Worm (Caenorhabditis elegans) whole organism, L3 larva: ENCODE measurements around the gene C16C8.17.

Experiments used
- aly-2 ChIP-seq: fragments of 150-350 bp; optimal IDR thresholded peaks from 2 replicates; lab custom pipeline; 2014; ENCODE audit warnings: missing biosample characterization, missing genetic modification characterization
- ama-1 ChIP-seq: fragments of 150-350 bp; optimal IDR thresholded peaks from 2 replicates; lab custom pipeline; 2018
- ceh-9 ChIP-seq: sonication (generic microtip); optimal IDR thresholded peaks from 2 replicates; lab custom pipeline; 2018; ENCODE audit warnings: missing biosample characterization, missing genetic modification characterization
- fos-1 ChIP-seq: fragments of 150-350 bp; optimal IDR thresholded peaks from 2 replicates; lab custom pipeline; 2014; ENCODE audit warnings: missing biosample characterization, missing genetic modification characterization
- lin-39 ChIP-seq: fragments of 150-350 bp; optimal IDR thresholded peaks from 2 replicates; lab custom pipeline; 2018; ENCODE audit warnings: missing biosample characterization, missing genetic modification reagents, missing genetic modification characterization
- lsy-12 ChIP-seq: sonication (generic microtip); optimal IDR thresholded peaks from 2 replicates; lab custom pipeline; 2016; ENCODE audit warnings: mild to moderate bottlenecking, missing genetic modification characterization, missing compliant biosample characterization
- nfya-1 ChIP-seq: sonication (generic microtip); optimal IDR thresholded peaks from 2 replicates; lab custom pipeline; 2017; ENCODE audit warnings: missing genetic modification characterization, mild to moderate bottlenecking, missing compliant biosample characterization, antibody characterized with exemption, moderate library complexity; ENCODE audit not compliant: insufficient read depth
- nhr-11 ChIP-seq: fragments of 150-350 bp; optimal IDR thresholded peaks from 2 replicates; lab custom pipeline; 2014; ENCODE audit warnings: missing biosample characterization, missing genetic modification characterization
- skn-1 ChIP-seq: fragments of 150-350 bp; optimal IDR thresholded peaks from 2 replicates; lab custom pipeline; 2014; ENCODE audit warnings: missing biosample characterization, missing genetic modification characterization
- snpc-4 ChIP-seq: fragments of 150-350 bp; optimal IDR thresholded peaks from 2 replicates; lab custom pipeline; 2014; ENCODE audit warnings: missing biosample characterization, missing genetic modification characterization
- unc-39 ChIP-seq: sonication (generic microtip); optimal IDR thresholded peaks from 4 replicates; lab custom pipeline; 2017; ENCODE audit warnings: missing biosample characterization, missing genetic modification characterization
- ztf-4 ChIP-seq: fragments of 150-350 bp; optimal IDR thresholded peaks from 2 replicates; lab custom pipeline; 2014; ENCODE audit warnings: missing biosample characterization, missing genetic modification characterization

DNA sequence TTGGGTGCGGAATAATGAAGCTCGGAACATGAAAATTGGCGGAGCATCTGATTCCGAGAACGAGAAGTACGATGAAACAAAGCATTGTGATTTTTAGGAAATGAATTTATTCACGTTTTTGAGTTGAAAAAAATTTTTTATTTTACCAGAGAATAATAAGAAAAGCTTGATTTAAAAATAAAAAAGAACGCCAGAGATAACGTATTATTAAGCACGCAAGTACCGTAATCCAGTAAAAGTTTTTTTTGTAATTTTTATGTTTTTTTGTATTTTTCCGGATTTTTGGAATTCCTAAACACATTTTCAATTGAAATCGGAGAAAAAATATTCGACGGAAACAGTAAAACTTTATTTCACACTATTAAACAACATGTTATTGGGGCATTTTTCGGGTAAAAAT lies 2.5 kb downstream of the C16C8.17 start, which contains the start of gene C16C8.22:
- TF ChIP-seq aly-2 (tag; lab: Kevin White, UChicago) (no peak), unc-39 (no peak), skn-1 (tag; lab: Kevin White, UChicago) (no peak), ama-1 (lab: Kevin White, UChicago) (no peak), nhr-11 (tag; lab: Kevin White, UChicago) (no peak), lin-39 (tag; lab: Kevin White, UChicago) (no peak), ceh-9 (tag; lab: Kevin White, UChicago) (no peak), lsy-12 (tag; lab: Kevin White, UChicago) (no peak), snpc-4 (tag; lab: Kevin White, UChicago) (no peak), fos-1 (tag; lab: Kevin White, UChicago) (no peak), ztf-4 (tag; lab: Kevin White, UChicago) (no peak), nfya-1 (tag; lab: Kevin White, UChicago) (no peak)
